Fruit fly (Drosophila melanogaster) Kc167 (cell line): ENCODE data around the gene Sec3.

Source experiments
- Myc ChIP-seq: fragments of >200 bp; optimal IDR thresholded peaks from 2 replicates; lab custom pipeline; 2017; ENCODE audit warnings: missing external identifiers
- h ChIP-seq: fragments of >200 bp; optimal IDR thresholded peaks from 3 replicates; lab custom pipeline; 2018; ENCODE audit warnings: missing external identifiers

dm6 chr3L:17412146-17412545, 12.9 kb downstream of the Sec3 start:
- TF ChIP-seq h (lab: Kevin White, UChicago) (no peak), Myc (no peak)
